Fruit fly (Drosophila melanogaster) ovary, adult (tissue): ENCODE measurements around the gene Art9.

Experiments
- CG17801 ChIP-seq: fragments of 200-800 bp; optimal IDR thresholded peaks from 2 replicates; lab custom pipeline; 2019; ENCODE audit warnings: missing biosample characterization, mild to moderate bottlenecking, missing genetic modification characterization, moderate library complexity; ENCODE audit not compliant: partially characterized antibody

The Art9 gene

dm6 chr3R:13974741-13975245 is 31.5 kb upstream of the Art9 start:
- TF ChIP-seq CG17801 (GFP tag; lab: Kevin White, UChicago) = no peak

dm6 chr3R:13972653-13973052 is 29.4 kb upstream of the Art9 start:
- no peak for TF ChIP-seq CG17801 (GFP tag; lab: Kevin White, UChicago)

dm6 chr3R:13971728-13972448 is 28.6 kb upstream of the Art9 start:
- TF ChIP-seq CG17801 (GFP tag; lab: Kevin White, UChicago) = no peak

dm6 chr3R:13964513-13964975 is 21.3 kb upstream of the Art9 start, which contains the start of gene Orc2:
Gene Orc2 (plus strand): TSS chr3R:13964885.
- no peak for TF ChIP-seq CG17801 (GFP tag; lab: Kevin White, UChicago)

dm6 chr3R:13964074-13964473 is 20.8 kb upstream of the Art9 start, which contains the start of gene Kots:
Gene Kots (minus strand): TSS chr3R:13964174.
- no peak for TF ChIP-seq CG17801 (GFP tag; lab: Kevin White, UChicago)

DNA sequence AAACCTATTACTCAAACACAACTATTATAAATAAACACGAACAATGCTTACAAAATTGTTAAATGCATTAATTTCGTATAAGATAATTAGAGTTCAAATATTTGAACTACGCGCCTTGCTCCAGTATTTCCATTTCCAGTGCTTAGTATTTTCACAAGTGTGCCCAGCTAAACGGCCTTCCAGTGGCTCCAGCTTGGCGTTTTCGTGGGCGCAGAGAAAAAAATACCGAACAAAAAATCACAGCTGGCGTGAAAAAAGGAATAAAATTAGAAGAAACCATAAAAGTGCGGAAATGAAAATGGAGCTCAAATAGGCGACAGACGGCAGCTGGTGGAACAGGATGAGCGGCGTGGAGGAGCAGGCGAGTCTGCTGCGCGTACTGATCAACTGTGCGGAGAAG is 15.3 kb upstream of the Art9 start, which contains the start of gene Ipp:
TSS of gene Ipp (plus strand) at position 208 of the 400 bp plus-strand sequence.
- no peak for TF ChIP-seq CG17801 (GFP tag; lab: Kevin White, UChicago)

- TF ChIP-seq CG17801 (GFP tag; lab: Kevin White, UChicago) = no peak
Observed at dm6 chr3R:13956809-13957351, 13.6 kb upstream of the Art9 start.

DNA sequence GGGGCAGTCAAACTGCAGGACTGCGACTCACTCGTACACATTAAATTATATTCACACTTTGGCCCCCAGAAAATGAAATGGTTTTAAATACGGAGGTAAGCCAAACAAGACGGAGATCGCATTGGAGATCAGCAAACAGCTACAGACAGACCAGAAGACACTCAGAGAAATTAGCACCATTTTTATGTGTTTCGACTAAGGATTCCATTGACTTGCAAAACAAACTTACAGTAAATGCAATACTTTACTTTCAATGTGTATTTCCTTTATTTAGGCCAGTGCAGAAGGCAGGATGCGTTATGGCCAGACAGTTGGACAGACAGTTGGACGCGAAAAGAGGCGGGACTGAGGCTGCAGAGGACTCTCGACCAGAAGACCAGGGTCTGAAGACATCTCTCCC is 12.0 kb upstream of the Art9 start:
- no peak for TF ChIP-seq CG17801 (GFP tag; lab: Kevin White, UChicago)

- no peak for TF ChIP-seq CG17801 (GFP tag; lab: Kevin White, UChicago)
Observed at dm6 chr3R:13952303-13952702, 9.0 kb upstream of the Art9 start.

- TF ChIP-seq CG17801 (GFP tag; lab: Kevin White, UChicago) = no peak
Observed at dm6 chr3R:13951038-13951437, 7.8 kb upstream of the Art9 start, which contains the start of gene CG9926. Gene CG9926 (minus strand): TSS chr3R:13951138.

dm6 chr3R:13949571-13949970 is 6.3 kb upstream of the Art9 start:
- TF ChIP-seq CG17801 (GFP tag; lab: Kevin White, UChicago) = no peak

- no peak for TF ChIP-seq CG17801 (GFP tag; lab: Kevin White, UChicago)
Observed at dm6 chr3R:13948237-13948636, 5.0 kb upstream of the Art9 start, which contains the start of gene CG31517. Gene CG31517 (plus strand): TSS chr3R:13948420.

dm6 chr3R:13947415-13947814 is 4.2 kb upstream of the Art9 start:
- no peak for TF ChIP-seq CG17801 (GFP tag; lab: Kevin White, UChicago)

dm6 chr3R:13946117-13946516 is 2.9 kb upstream of the Art9 start:
- no peak for TF ChIP-seq CG17801 (GFP tag; lab: Kevin White, UChicago)

DNA sequence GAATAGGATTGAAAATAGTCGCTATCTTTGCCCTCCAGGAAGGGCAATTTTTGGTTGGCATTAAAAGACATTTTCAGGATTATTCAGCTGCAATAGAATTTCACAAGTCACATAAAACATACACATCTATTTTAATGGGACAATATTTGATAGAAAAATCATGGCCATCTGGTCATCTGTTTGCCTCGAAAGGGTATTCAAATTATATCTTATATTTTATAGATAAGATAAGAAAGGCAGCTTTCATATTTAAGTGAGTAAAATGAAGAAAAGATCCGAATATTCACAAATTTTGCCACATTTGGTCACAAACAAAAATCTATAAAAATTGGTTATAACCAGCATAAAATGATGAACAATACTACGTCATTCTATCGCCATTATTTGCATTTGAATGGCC is 2.5 kb upstream of the Art9 start, which contains the start of gene Art6:
TSS of gene Art6 (minus strand) at position 101 of the 400 bp plus-strand sequence.
- TF ChIP-seq CG17801 (GFP tag; lab: Kevin White, UChicago) = no peak

- TF ChIP-seq CG17801 (GFP tag; lab: Kevin White, UChicago) = no peak
Observed at dm6 chr3R:13941390-13941789, 1.9 kb downstream of the Art9 start.
